Worm (Caenorhabditis elegans): Measurements from ENCODE around the gene str-93.

str-93 gene

DNA sequence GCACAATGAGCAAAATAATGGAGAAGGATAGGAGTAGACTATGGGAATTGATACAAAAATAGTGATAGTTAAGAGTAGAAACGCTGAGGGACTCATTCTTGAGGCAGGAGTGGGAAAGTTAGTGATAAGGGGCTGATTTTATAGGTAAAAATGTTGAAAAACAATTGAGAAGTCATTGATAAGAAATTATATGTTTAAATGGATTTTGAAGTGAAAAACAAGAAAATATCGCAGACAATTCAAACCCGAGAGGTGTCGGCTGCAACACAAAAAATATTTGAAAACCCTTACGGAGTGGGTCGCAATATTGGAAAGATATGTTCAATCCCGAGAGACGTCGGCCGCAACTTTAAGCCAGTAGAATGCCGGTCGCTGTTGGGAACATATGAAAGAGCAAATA is 23.5 kb upstream of the str-93 start, which contains the start of gene spp-29:
Gene spp-29, minus strand, starts transcription at position 101 of the 400 bp plus-strand sequence.
- TF ChIP-seq sptf-1 (tag; optimal IDR thresholded peaks at IDR 0.05) (no peak), hlh-1 (tag; optimal IDR thresholded peaks at IDR 0.05) (no peak), ces-1 (GFP tag; optimal IDR thresholded peaks at IDR 0.05) (no peak), mep-1 (tag; optimal IDR thresholded peaks at IDR 0.05) (no peak), nhr-76 (tag; optimal IDR thresholded peaks at IDR 0.05) (no peak), lin-32 (GFP tag; optimal IDR thresholded peaks at IDR 0.05) (no peak), pha-4 (tag; optimal IDR thresholded peaks at IDR 0.05) (no peak), nhr-12 (tag; optimal IDR thresholded peaks at IDR 0.05) (no peak), elt-1 (tag; optimal IDR thresholded peaks at IDR 0.05; ENCODE audit: borderline replicate concordance, insufficient read depth) (no peak), unc-39 (tag; optimal IDR thresholded peaks at IDR 0.05) (no peak), nhr-2 (tag; optimal IDR thresholded peaks at IDR 0.05) (no peak), blmp-1 (tag; optimal IDR thresholded peaks at IDR 0.05) (no peak), ceh-39 (tag; optimal IDR thresholded peaks at IDR 0.05) (no peak), mab-5 (tag; optimal IDR thresholded peaks at IDR 0.05) (no peak)

DNA sequence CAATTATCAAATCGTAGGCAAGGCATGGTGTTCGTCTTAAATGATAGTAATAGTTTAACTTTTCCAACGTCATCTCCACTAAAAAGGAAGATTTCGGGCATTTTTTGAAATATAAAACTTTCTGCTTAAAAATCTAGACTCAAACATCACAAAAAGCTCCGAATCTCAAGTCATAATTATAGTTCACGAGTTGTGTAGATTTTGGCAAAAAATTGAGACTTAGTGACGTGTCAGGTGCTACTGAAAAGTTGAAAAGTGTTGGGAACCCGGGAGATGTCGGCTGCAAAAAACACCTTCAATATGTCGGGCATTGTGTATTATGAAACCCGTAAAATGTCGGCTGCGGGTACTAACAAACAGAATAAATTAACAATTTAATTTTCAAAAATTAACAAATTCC is 22.6 kb upstream of the str-93 start, which contains the start of gene Y26G10.1:
Gene Y26G10.1, minus strand, starts transcription at position 101 of the 400 bp plus-strand sequence.
- TF ChIP-seq lin-13 (tag; optimal IDR thresholded peaks at IDR 0.05), result no peak
- TF ChIP-seq nhr-2 (tag; optimal IDR thresholded peaks at IDR 0.05), result no peak
- TF ChIP-seq unc-39 (tag; optimal IDR thresholded peaks at IDR 0.05), result no peak

DNA sequence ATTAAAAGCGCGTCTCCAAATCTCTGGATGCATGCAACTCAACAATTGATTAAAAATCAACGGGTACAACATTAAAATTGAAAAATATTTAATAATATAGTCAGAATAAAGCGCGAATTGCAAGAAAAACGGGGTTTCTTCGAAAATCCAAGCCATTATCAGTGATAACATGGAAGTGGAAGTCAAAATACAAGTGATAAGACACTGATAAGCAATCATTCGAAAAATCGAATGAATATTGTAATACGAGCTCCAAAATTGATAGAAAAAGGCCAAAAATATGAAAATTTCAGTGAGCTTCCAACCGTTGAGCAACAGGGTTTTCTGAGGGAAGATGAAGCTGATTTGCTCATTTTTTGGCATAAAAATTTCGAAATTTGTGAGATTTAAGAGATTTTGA is 21.0 kb upstream of the str-93 start:
- TF ChIP-seq nhr-76 (tag; optimal IDR thresholded peaks at IDR 0.05), result no peak
- no peak for TF ChIP-seq elt-3 (tag; optimal IDR thresholded peaks at IDR 0.05)
- TF ChIP-seq mep-1 (tag; optimal IDR thresholded peaks at IDR 0.05), result no peak
- no peak for TF ChIP-seq unc-39 (tag; optimal IDR thresholded peaks at IDR 0.05)
- TF ChIP-seq lin-32 (GFP tag; optimal IDR thresholded peaks at IDR 0.05), result no peak
- no peak for TF ChIP-seq sem-2 (GFP tag; optimal IDR thresholded peaks at IDR 0.05)
- no peak for TF ChIP-seq hlh-1 (tag; optimal IDR thresholded peaks at IDR 0.05)
- TF ChIP-seq unc-120 (tag; optimal IDR thresholded peaks at IDR 0.05; ENCODE audit: poor library complexity, severe bottlenecking), result no peak
- TF ChIP-seq blmp-1 (tag; optimal IDR thresholded peaks at IDR 0.05), result no peak
- no peak for TF ChIP-seq pha-4 (tag; optimal IDR thresholded peaks at IDR 0.05)
- no peak for TF ChIP-seq ces-1 (GFP tag; optimal IDR thresholded peaks at IDR 0.05)
- no peak for TF ChIP-seq nhr-237 (tag; optimal IDR thresholded peaks at IDR 0.05)
- no peak for TF ChIP-seq ceh-83 (GFP tag; optimal IDR thresholded peaks at IDR 0.05)
- no peak for TF ChIP-seq mls-2 (tag; optimal IDR thresholded peaks at IDR 0.05)
- TF ChIP-seq M03D4.4 (tag; optimal IDR thresholded peaks at IDR 0.05), result no peak
- TF ChIP-seq snpc-4 (tag; optimal IDR thresholded peaks at IDR 0.05), result no peak

ce11 chrV:17690922-17691321 is 17.7 kb upstream of the str-93 start, which contains the start of gene F59A1.13:
Gene F59A1.13 (minus strand): TSS chrV:17691022.
- no peak for TF ChIP-seq unc-39 (tag; optimal IDR thresholded peaks at IDR 0.05)
- TF ChIP-seq zip-8 (tag; optimal IDR thresholded peaks at IDR 0.05), result peak; percentile 24

DNA sequence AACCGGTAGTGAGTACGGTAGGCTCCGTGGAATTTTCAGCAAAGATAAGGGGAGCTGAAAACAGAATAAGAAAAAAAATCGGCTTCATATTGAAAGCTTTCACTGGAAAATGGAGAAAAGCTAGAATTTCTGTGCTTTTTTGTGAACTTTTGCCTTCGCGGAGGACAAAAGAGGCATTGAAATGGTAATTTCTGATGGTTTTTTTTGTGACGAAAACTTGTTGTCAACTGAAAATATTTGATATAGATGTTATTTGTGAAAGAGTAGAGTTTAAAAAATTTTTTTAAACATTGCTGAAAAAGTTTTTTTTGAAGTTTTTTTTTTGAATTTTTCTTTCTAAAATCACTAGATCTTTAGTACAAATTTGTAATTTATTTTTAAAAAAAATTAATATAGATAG is 13.6 kb upstream of the str-93 start, which contains the start of gene F59A1.18:
Gene F59A1.18, minus strand, starts transcription at position 101 of the 400 bp plus-strand sequence.
- no peak for TF ChIP-seq ceh-43 (GFP tag; optimal IDR thresholded peaks at IDR 0.05)
- TF ChIP-seq lin-13 (tag; optimal IDR thresholded peaks at IDR 0.05), result no peak
- TF ChIP-seq unc-120 (tag; optimal IDR thresholded peaks at IDR 0.05; ENCODE audit: poor library complexity, severe bottlenecking), result no peak
- TF ChIP-seq mls-2 (tag; optimal IDR thresholded peaks at IDR 0.05), result no peak

DNA sequence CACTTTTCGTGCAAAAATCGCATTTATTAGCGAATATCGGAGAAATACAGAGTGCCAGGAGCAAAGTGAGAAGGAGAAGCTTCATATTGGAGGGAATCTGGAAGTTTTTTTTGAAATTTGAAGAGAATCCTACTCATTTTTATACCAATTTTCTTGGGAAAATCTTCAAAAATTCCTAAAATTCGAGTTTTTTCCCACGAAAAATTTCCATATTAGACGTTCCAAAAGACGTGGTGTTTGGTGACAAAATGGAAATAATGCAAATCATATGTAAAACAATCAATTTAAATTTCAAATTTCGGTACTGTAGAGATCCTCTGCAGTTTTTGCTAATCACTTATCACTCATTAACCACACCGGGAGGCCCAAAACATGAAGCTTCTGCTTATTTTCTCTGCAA is 11.6 kb upstream of the str-93 start, which contains the start of the genes F59A1.16 and F59A1.6:
Gene F59A1.16, minus strand, starts transcription at position 101 of the 400 bp plus-strand sequence.
Gene F59A1.6, plus strand, starts transcription at position 285 of the 400 bp plus-strand sequence.
- TF ChIP-seq unc-62 (GFP tag; optimal IDR thresholded peaks at IDR 0.05) (no peak), ztf-11 (tag; optimal IDR thresholded peaks at IDR 0.05) (no peak), nhr-76 (tag; optimal IDR thresholded peaks at IDR 0.05) (no peak), elt-1 (tag; optimal IDR thresholded peaks at IDR 0.05; ENCODE audit: borderline replicate concordance, insufficient read depth) (no peak), unc-39 (tag; optimal IDR thresholded peaks at IDR 0.05) (no peak), ceh-83 (GFP tag; optimal IDR thresholded peaks at IDR 0.05) (no peak), ham-2 (GFP tag; optimal IDR thresholded peaks at IDR 0.05) (no peak), nhr-2 (tag; optimal IDR thresholded peaks at IDR 0.05) (no peak), elt-3 (tag; optimal IDR thresholded peaks at IDR 0.05) (no peak)

Measured in whole organism, mixed stage, embryonic.